Fruit fly (Drosophila melanogaster) whole organism, embryonic: Measurements from ENCODE around the gene Muc30E.

Experiments
- CG1024 ChIP-seq: fragments of 200-800 bp; sonication (Bioruptor generic); IDR thresholded peaks from 2 replicates; pipeline ENCODE4 v1.3.6; 2022; ENCODE audit warnings: missing biosample characterization, missing genetic modification characterization
- CG10979 ChIP-seq: fragments of 200-800 bp; sonication (Bioruptor generic); optimal IDR thresholded peaks from 2 replicates; lab custom pipeline; 2018; ENCODE audit warnings: missing biosample characterization, mild to moderate bottlenecking, missing genetic modification characterization, moderate library complexity
- CG11398 ChIP-seq: fragments of 200-800 bp; sonication (Bioruptor generic); optimal IDR thresholded peaks from 2 replicates; lab custom pipeline; 2016; ENCODE audit warnings: missing biosample characterization, missing genetic modification characterization
- CG13775 ChIP-seq: fragments of 200-800 bp; sonication (Bioruptor generic); optimal IDR thresholded peaks from 3 replicates; lab custom pipeline; 2017; ENCODE audit warnings: missing biosample characterization, mild to moderate bottlenecking, missing genetic modification characterization
- CG14710 ChIP-seq: fragments of 200-800 bp; sonication (Bioruptor generic); optimal IDR thresholded peaks from 3 replicates; lab custom pipeline; 2019; ENCODE audit warnings: missing biosample characterization, mild to moderate bottlenecking, missing genetic modification characterization, moderate library complexity
- CG14860 ChIP-seq: fragments of 200-800 bp; sonication (Bioruptor generic); IDR thresholded peaks from 3 replicates; pipeline ENCODE4 v1.3.6; 2022; ENCODE audit warnings: missing biosample characterization, missing genetic modification characterization; ENCODE audit not compliant: partially characterized antibody
- CG1602 ChIP-seq: fragments of 200-800 bp; sonication (Bioruptor generic); optimal IDR thresholded peaks from 3 replicates; lab custom pipeline; 2016; ENCODE audit warnings: missing biosample characterization, missing genetic modification characterization
- CG16863 ChIP-seq: fragments of 200-800 bp; sonication (Bioruptor generic); optimal IDR thresholded peaks from 3 replicates; lab custom pipeline; 2016; ENCODE audit warnings: missing biosample characterization, missing genetic modification characterization
- CG17912 ChIP-seq: fragments of 200-800 bp; sonication (Bioruptor generic); optimal IDR thresholded peaks from 2 replicates; lab custom pipeline; 2018; ENCODE audit warnings: missing biosample characterization, mild to moderate bottlenecking, missing genetic modification characterization
- CG2199 ChIP-seq: fragments of 200-800 bp; sonication (Bioruptor generic); IDR thresholded peaks from 3 replicates; pipeline ENCODE4 v1.3.6; 2022; ENCODE audit warnings: missing biosample characterization, missing genetic modification characterization
- CG2678 ChIP-seq: fragments of 200-800 bp; sonication (Bioruptor generic); optimal IDR thresholded peaks from 3 replicates; lab custom pipeline; 2019; ENCODE audit warnings: missing biosample characterization, mild to moderate bottlenecking, missing genetic modification characterization, moderate library complexity
- CG30431 ChIP-seq: fragments of 200-800 bp; sonication (Bioruptor generic); optimal IDR thresholded peaks from 2 replicates; lab custom pipeline; 2017; ENCODE audit warnings: missing biosample characterization, missing genetic modification characterization
- CG3726 ChIP-seq: fragments of 200-800 bp; sonication (Bioruptor generic); IDR thresholded peaks from 3 replicates; pipeline ENCODE4, ENCODE4 v1.3.6; 2022; ENCODE audit warnings: missing biosample characterization, missing genetic modification characterization
- CG6175 ChIP-seq: fragments of 200-800 bp; sonication (Bioruptor generic); IDR thresholded peaks from 3 replicates; pipeline ENCODE4 v1.3.6; 2022; ENCODE audit warnings: missing biosample characterization, missing genetic modification characterization
- CG6854 ChIP-seq: fragments of 200-800 bp; sonication (Bioruptor generic); optimal IDR thresholded peaks from 3 replicates; lab custom pipeline; 2017; ENCODE audit warnings: missing biosample characterization, mild to moderate bottlenecking, missing genetic modification characterization
- CG9727 ChIP-seq: fragments of 200-800 bp; sonication (Bioruptor generic); optimal IDR thresholded peaks from 3 replicates; lab custom pipeline; 2017; ENCODE audit warnings: missing biosample characterization, mild to moderate bottlenecking, missing genetic modification characterization
- D ChIP-seq, 2 experiments: fragments of 200-800 bp in 1 of 2; fragments of >200 bp in 1 of 2; sonication (Bioruptor generic) in 1 of 2; optimal IDR thresholded peaks; 2 replicates in 1 of 2; 3 replicates in 1 of 2; lab custom pipeline; 2017; ENCODE audit warnings: mild to moderate bottlenecking in 1 of 2, missing biosample characterization in 1 of 2, missing genetic modification characterization in 1 of 2, missing genetic modification reagents in 1 of 2
- Fer1 ChIP-seq: fragments of 200-800 bp; sonication (Bioruptor generic); optimal IDR thresholded peaks from 2 replicates; lab custom pipeline; 2017; ENCODE audit warnings: missing biosample characterization, mild to moderate bottlenecking, missing genetic modification characterization
- H2.0 ChIP-seq: fragments of 200-800 bp; sonication (Bioruptor generic); IDR thresholded peaks from 2 replicates; pipeline ENCODE4 v1.3.6; 2022; ENCODE audit warnings: missing biosample characterization, missing genetic modification characterization
- Mrtf ChIP-seq: fragments of 200-800 bp; sonication (Bioruptor generic); IDR thresholded peaks from 3 replicates; pipeline ENCODE4 v1.3.6; 2022; ENCODE audit warnings: missing biosample characterization, missing genetic modification characterization
- Nf-YA ChIP-seq: fragments of 200-800 bp; sonication (Bioruptor generic); IDR thresholded peaks from 2 replicates; pipeline ENCODE4 v1.3.6; 2022; ENCODE audit warnings: missing biosample characterization, missing genetic modification characterization
- Nf-YB ChIP-seq: fragments of 200-800 bp; sonication (Bioruptor generic); optimal IDR thresholded peaks from 3 replicates; lab custom pipeline; 2019; ENCODE audit warnings: missing biosample characterization, mild to moderate bottlenecking, missing genetic modification characterization, moderate library complexity
- Poxn ChIP-seq: fragments of 200-800 bp; sonication (Bioruptor generic); IDR thresholded peaks from 2 replicates; pipeline ENCODE4 v1.3.6; 2022; ENCODE audit warnings: missing biosample characterization, missing genetic modification characterization
- Scr ChIP-seq: fragments of 200-800 bp; sonication (Bioruptor generic); IDR thresholded peaks from 2 replicates; pipeline ENCODE4 v1.3.6; 2022; ENCODE audit warnings: missing biosample characterization, missing genetic modification characterization; ENCODE audit not compliant: partially characterized antibody
- Stat92E ChIP-seq, 3 experiments: fragments of >200 bp in 2 of 3; fragments of 200-800 bp in 1 of 3; sonication (Bioruptor generic) in 1 of 3; optimal IDR thresholded peaks; 2 replicates each; lab custom pipeline; 2017 to 2019; ENCODE audit warnings: missing biosample characterization in 3 of 3, missing genetic modification characterization in 3 of 3, mild to moderate bottlenecking in 1 of 3, moderate library complexity in 1 of 3
- Taf1 ChIP-seq: fragments of 200-800 bp; sonication (Bioruptor generic); IDR thresholded peaks from 2 replicates; pipeline ENCODE4 v1.3.6; 2022; ENCODE audit warnings: missing biosample characterization, missing genetic modification characterization
- Tbp ChIP-seq: fragments of >200 bp; optimal IDR thresholded peaks from 2 replicates; lab custom pipeline; 2018; ENCODE audit warnings: missing biosample characterization, missing genetic modification characterization
- Xbp1 ChIP-seq: fragments of 200-800 bp; sonication (Bioruptor generic); optimal IDR thresholded peaks from 3 replicates; lab custom pipeline; 2016; ENCODE audit warnings: missing biosample characterization, mild to moderate bottlenecking, missing genetic modification characterization
- ab ChIP-seq: fragments of 200-800 bp; sonication (Bioruptor generic); optimal IDR thresholded peaks from 2 replicates; lab custom pipeline; 2016; ENCODE audit warnings: missing biosample characterization, missing genetic modification characterization
- amos ChIP-seq: fragments of 200-800 bp; sonication (Bioruptor generic); IDR thresholded peaks from 2 replicates; pipeline ENCODE4 v1.3.6; 2022; ENCODE audit warnings: missing biosample characterization, missing genetic modification characterization; ENCODE audit not compliant: partially characterized antibody
- ara ChIP-seq: fragments of 200-800 bp; sonication (Bioruptor generic); IDR thresholded peaks from 2 replicates; pipeline ENCODE4 v1.3.6; 2022; ENCODE audit warnings: missing biosample characterization, missing genetic modification characterization
- cas ChIP-seq: fragments of 200-800 bp; sonication (Bioruptor generic); IDR thresholded peaks from 2 replicates; pipeline ENCODE4 v1.3.6; 2022; ENCODE audit warnings: missing biosample characterization, missing genetic modification characterization
- caup ChIP-seq: fragments of 200-800 bp; sonication (Bioruptor generic); optimal IDR thresholded peaks from 3 replicates; lab custom pipeline; 2017; ENCODE audit warnings: missing biosample characterization, mild to moderate bottlenecking, missing genetic modification characterization, moderate library complexity; ENCODE audit not compliant: severe bottlenecking
- dati ChIP-seq: fragments of 200-800 bp; sonication (Bioruptor generic); IDR thresholded peaks from 2 replicates; pipeline ENCODE4 v1.3.6; 2022; ENCODE audit warnings: missing biosample characterization, missing genetic modification characterization
- disco-r ChIP-seq: fragments of 200-800 bp; sonication (Bioruptor generic); optimal IDR thresholded peaks from 2 replicates; lab custom pipeline; 2016; ENCODE audit warnings: missing biosample characterization, missing genetic modification characterization
- dysf ChIP-seq: fragments of 200-800 bp; sonication (Bioruptor generic); IDR thresholded peaks from 3 replicates; pipeline ENCODE4 v1.3.6; 2022; ENCODE audit warnings: missing biosample characterization, missing genetic modification characterization
- fd3F ChIP-seq: fragments of 200-800 bp; sonication (Bioruptor generic); optimal IDR thresholded peaks from 2 replicates; lab custom pipeline; 2018; ENCODE audit warnings: missing biosample characterization, mild to moderate bottlenecking, missing genetic modification characterization, moderate library complexity
- fd96Cb ChIP-seq: fragments of 200-800 bp; sonication (Bioruptor generic); optimal IDR thresholded peaks from 2 replicates; lab custom pipeline; 2018; ENCODE audit warnings: missing biosample characterization, mild to moderate bottlenecking, missing genetic modification characterization, moderate library complexity
- jing ChIP-seq: fragments of 200-800 bp; sonication (Bioruptor generic); optimal IDR thresholded peaks from 2 replicates; lab custom pipeline; 2018; ENCODE audit warnings: missing biosample characterization, mild to moderate bottlenecking, missing genetic modification characterization
- ken ChIP-seq: fragments of 200-800 bp; sonication (Bioruptor generic); IDR thresholded peaks from 3 replicates; pipeline ENCODE4 v1.3.6; 2022; ENCODE audit warnings: missing biosample characterization, missing genetic modification characterization
- lmd ChIP-seq: fragments of 200-800 bp; sonication (Bioruptor generic); IDR thresholded peaks from 2 replicates; pipeline ENCODE4 v1.3.6; 2022; ENCODE audit warnings: missing biosample characterization, missing genetic modification characterization
- mirr ChIP-seq: fragments of 200-800 bp; sonication (Bioruptor generic); optimal IDR thresholded peaks from 3 replicates; lab custom pipeline; 2018; ENCODE audit warnings: missing biosample characterization, mild to moderate bottlenecking, missing genetic modification characterization
- odd ChIP-seq: fragments of 200-800 bp; sonication (Bioruptor generic); optimal IDR thresholded peaks from 2 replicates; lab custom pipeline; 2017; ENCODE audit warnings: missing biosample characterization, mild to moderate bottlenecking, missing genetic modification characterization
- pho ChIP-seq: fragments of 200-800 bp; sonication (Bioruptor generic); optimal IDR thresholded peaks from 2 replicates; lab custom pipeline; 2016; ENCODE audit warnings: missing biosample characterization, missing genetic modification characterization
- schlank ChIP-seq: fragments of 200-800 bp; sonication (Bioruptor generic); optimal IDR thresholded peaks from 2 replicates; lab custom pipeline; 2018; ENCODE audit warnings: missing biosample characterization, mild to moderate bottlenecking, missing genetic modification characterization
- seq ChIP-seq: fragments of 200-800 bp; sonication (Bioruptor generic); IDR thresholded peaks from 2 replicates; pipeline ENCODE4 v1.3.6; 2022; ENCODE audit warnings: missing biosample characterization, missing genetic modification characterization
- stwl ChIP-seq: fragments of 200-800 bp; sonication (Bioruptor generic); optimal IDR thresholded peaks from 3 replicates; lab custom pipeline; 2018; ENCODE audit warnings: missing biosample characterization, mild to moderate bottlenecking, missing genetic modification characterization, moderate library complexity
- tgo ChIP-seq: fragments of 200-800 bp; sonication (Bioruptor generic); IDR thresholded peaks from 3 replicates; pipeline ENCODE4 v1.3.6; 2022; ENCODE audit warnings: missing biosample characterization, missing genetic modification characterization
- tin ChIP-seq: fragments of 200-800 bp; sonication (Bioruptor generic); optimal IDR thresholded peaks from 3 replicates; lab custom pipeline; 2016; ENCODE audit warnings: missing biosample characterization, missing genetic modification characterization

The Muc30E gene

dm6 chr2L:9938631-9939256, 35.8 kb upstream of the Muc30E start, which contains the start of the genes Datp and CG4619 (continued):
- TF ChIP-seq CG16863 (GFP tag; lab: Kevin White, UChicago) (no peak), Xbp1 (GFP tag; lab: Kevin White, UChicago) (peak; percentile 61), ara (GFP tag; lab: Robert Waterston, UW) (no peak), H2.0 (0 out of 2 replicates have a peak, but pooled peaks have one; percentile 9), CG9727 (GFP tag; lab: Kevin White, UChicago) (no peak), Taf1 (GFP tag; lab: Robert Waterston, UW) (peak; percentile 33; the same call in 1 of the 2 replicates), Nf-YA (no peak), Fer1 (peak; percentile 52), lmd (GFP tag; lab: Robert Waterston, UW) (no peak), ken (peak; percentile 53; the same call in 2 of the 3 replicates), Nf-YB (GFP tag; lab: Kevin White, UChicago) (no peak), CG2199 (no peak), dati (GFP tag; lab: Robert Waterston, UW) (no peak), Stat92E (GFP tag; optimal IDR thresholded peaks at IDR 0.05; lab: Kevin White, UChicago) (no peak), seq (GFP tag; lab: Robert Waterston, UW) (no peak), CG6854 (GFP tag; lab: Kevin White, UChicago) (no peak), caup (GFP tag; lab: Kevin White, UChicago) (peak; percentile 54), CG14860 (GFP tag; lab: Robert Waterston, UW) (0 out of 3 replicates have a peak, but pooled peaks have one; percentile 7), D (optimal IDR thresholded peaks at IDR 0.05; lab: Kevin White, UChicago) (no peak), D (GFP tag; optimal IDR thresholded peaks at IDR 0.05; lab: Kevin White, UChicago) (no peak), tin (peak; percentile 31), dysf (GFP tag; lab: Robert Waterston, UW) (peak; percentile 55; the same call in 2 of the 3 replicates), CG17912 (GFP tag; lab: Kevin White, UChicago) (peak; percentile 56), Scr (GFP tag; lab: Robert Waterston, UW) (no peak), CG10979 (tag; lab: Kevin White, UChicago) (peak; percentile 6), Mrtf (GFP tag; lab: Robert Waterston, UW) (no peak), fd3F (GFP tag; lab: Kevin White, UChicago) (no peak), CG11398 (no peak), disco-r (GFP tag; lab: Kevin White, UChicago) (peak; percentile 20), CG1602 (GFP tag; lab: Kevin White, UChicago) (no peak), pho (GFP tag; lab: Kevin White, UChicago) (peak; percentile 38), CG13775 (no peak), cas (GFP tag; lab: Robert Waterston, UW) (peak; percentile 54; the same call in 1 of the 2 replicates), CG30431 (GFP tag; lab: Kevin White, UChicago) (no peak), fd96Cb (no peak), CG2678 (no peak), odd (GFP tag; lab: Kevin White, UChicago) (no peak), CG6175 (GFP tag; lab: Robert Waterston, UW) (no peak), jing (GFP tag; lab: Kevin White, UChicago) (no peak), CG3726 (no peak), mirr (GFP tag; lab: Kevin White, UChicago) (peak; percentile 53), ab (GFP tag; lab: Kevin White, UChicago) (no peak), stwl (peak; percentile 78), schlank (no peak), CG1024 (GFP tag; lab: Robert Waterston, UW) (0 out of 2 replicates have a peak, but pooled peaks have one; percentile 6), amos (GFP tag; lab: Robert Waterston, UW) (peak; percentile 19; the same call in 1 of the 2 replicates), Poxn (GFP tag; lab: Robert Waterston, UW) (no peak), tgo (no peak), Tbp (GFP tag; lab: Kevin White, UChicago) (no peak), CG14710 (tag; lab: Kevin White, UChicago) (peak; percentile 37)
